Fruit fly (Drosophila melanogaster): ENCODE results near the gene CG12516.

Gene CG12516

DNA sequence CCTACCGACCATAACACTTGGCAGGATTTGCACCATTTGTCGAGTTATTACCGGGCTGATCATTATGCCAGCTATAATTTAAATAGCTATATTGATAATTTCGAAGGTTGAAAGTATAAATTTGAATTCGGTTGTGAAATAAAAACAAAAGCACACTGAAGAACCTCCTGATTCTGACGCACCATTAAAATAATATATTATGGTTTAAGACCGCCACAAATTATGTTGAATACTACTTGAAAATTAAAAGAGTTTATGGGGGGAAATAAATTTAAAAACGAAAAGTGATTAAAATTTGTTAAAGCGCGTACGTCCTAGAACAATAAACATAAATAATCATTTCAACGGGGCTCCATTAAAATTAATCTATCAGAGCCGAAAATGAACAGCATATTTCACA, at the start of gene CG12516:
Gene CG12516, minus strand, starts transcription at position 101 of the 400 bp plus-strand sequence.
- TF ChIP-seq h (optimal IDR thresholded peaks at IDR 0.05) (no peak), ttk (optimal IDR thresholded peaks at IDR 0.05) (no peak), psq (optimal IDR thresholded peaks at IDR 0.05) (no peak), Myc (optimal IDR thresholded peaks at IDR 0.05) (no peak), Sin3A (optimal IDR thresholded peaks at IDR 0.05) (no peak), insv (optimal IDR thresholded peaks at IDR 0.05) (no peak)

DNA sequence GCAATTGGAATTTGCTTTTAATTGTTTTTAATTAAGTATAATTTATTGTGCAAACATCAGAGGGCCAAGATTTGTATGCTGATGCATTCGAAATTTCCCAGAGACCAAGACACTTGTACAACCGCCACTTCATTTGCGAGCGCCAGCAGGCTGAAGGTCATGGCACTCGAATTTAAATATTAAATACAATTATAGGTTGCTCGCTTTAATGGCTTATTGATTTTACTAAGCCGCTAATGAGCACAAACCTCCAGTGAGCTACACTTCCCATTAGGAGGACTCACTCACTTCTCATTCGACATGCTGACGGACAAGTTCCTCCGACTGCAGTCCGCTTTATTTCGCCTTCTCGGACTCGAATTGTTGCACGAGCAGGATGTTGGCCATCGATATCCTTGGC, 47.5 kb upstream of the CG12516 start, which contains the start of gene Or98b:
Gene Or98b, plus strand, starts transcription at position 301 of the 400 bp plus-strand sequence.
- TF ChIP-seq psq (optimal IDR thresholded peaks at IDR 0.05) (no peak), ttk (optimal IDR thresholded peaks at IDR 0.05) (no peak), Sin3A (optimal IDR thresholded peaks at IDR 0.05) (no peak), h (optimal IDR thresholded peaks at IDR 0.05) (no peak), Myc (optimal IDR thresholded peaks at IDR 0.05) (no peak), insv (optimal IDR thresholded peaks at IDR 0.05) (no peak)

DNA sequence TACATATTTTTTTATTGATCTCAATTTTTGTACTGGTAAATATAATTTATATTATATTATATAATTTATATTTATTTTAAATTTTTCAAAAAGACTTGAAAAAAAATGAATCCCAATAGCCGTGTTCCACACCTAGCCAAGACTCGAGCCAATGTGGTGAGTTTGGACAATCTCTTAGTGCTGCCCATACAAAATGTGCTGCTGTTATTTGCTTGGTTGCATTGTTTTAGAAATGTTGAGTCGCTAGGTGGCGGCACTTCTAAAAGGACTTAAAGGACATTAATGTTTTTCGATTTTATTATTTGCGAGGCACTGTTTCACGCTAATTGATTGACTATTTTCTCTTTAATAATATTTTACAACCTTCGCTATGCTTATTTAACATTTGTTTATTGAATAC, 40.9 kb upstream of the CG12516 start:
- TF ChIP-seq Sin3A (optimal IDR thresholded peaks at IDR 0.05) (no peak), Myc (optimal IDR thresholded peaks at IDR 0.05) (no peak), psq (optimal IDR thresholded peaks at IDR 0.05) (no peak), h (optimal IDR thresholded peaks at IDR 0.05) (no peak), ttk (optimal IDR thresholded peaks at IDR 0.05) (no peak), insv (optimal IDR thresholded peaks at IDR 0.05) (no peak)

DNA sequence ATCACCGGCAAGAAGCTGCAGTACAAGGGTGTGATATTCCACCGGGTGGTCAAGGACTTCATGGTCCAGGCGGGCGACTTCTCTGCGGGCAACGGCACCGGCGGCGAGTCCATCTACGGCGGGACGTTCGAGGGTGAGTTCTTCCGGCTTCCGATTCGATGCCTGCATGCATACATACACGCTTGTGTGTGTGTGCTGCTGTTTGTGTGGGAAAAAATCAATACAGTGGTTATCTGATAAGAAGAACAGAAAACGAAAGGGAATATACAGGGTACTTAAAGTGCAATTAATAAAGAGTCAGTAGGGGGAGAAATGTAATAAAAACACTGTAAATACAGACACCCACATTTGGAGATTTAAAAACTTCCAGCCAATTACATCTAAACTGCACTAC, 36.2 kb upstream of the CG12516 start:
- no peak for TF ChIP-seq psq (optimal IDR thresholded peaks at IDR 0.05)
- no peak for TF ChIP-seq insv (optimal IDR thresholded peaks at IDR 0.05)
- no peak for TF ChIP-seq ttk (optimal IDR thresholded peaks at IDR 0.05)
- no peak for TF ChIP-seq Myc (optimal IDR thresholded peaks at IDR 0.05)
- no peak for TF ChIP-seq h (optimal IDR thresholded peaks at IDR 0.05)
- no peak for TF ChIP-seq Sin3A (optimal IDR thresholded peaks at IDR 0.05)

DNA sequence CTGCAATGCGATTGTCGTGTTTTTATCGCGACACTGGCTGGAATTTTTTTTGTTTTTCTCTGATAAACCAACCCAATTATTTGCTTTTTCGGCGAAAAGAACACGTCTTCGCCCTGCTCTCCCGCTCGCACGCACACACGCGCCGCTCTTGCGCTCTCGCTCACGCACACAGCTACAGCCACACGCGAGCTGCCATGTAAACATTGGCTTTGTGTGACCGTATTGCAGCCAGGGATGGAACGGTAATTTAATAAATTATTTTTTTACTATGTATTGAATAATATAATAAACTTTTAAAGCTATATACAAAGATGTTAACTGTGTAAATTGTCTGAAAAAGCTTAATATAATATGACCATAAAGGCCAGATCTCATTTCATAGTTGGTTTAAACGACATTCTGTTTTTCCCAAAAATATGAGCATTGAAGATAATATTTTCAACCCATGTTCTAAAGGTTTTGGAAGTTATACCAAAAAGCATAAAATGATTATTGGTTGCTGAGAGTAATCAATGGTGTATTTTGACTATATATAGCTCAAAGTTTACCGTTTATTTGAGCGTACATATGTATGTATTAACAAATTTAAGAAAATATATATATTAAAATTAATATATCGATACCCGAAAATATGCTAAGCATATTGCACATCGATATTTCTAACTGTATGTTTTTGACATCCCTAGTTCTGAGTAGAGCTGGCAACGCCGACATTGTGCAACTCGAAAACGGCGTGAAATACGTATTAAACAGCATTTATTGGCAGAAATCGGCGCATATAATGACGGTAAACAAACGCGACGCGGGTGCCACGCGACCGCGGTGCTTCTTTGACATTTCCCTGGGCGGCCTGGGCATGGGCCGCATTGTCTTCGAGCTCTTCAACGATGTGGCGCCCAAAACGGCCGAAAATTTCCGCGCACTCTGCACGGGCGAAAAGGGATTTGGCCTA, 35.5 kb upstream of the CG12516 start, which contains the start of the genes Gfat2 and Moca-cyp:
Gene Gfat2, minus strand, starts transcription at position 112 of the 952 bp plus-strand sequence.
Gene Moca-cyp, plus strand, starts transcription at position 681 of the 952 bp plus-strand sequence.
- TF ChIP-seq Sin3A (optimal IDR thresholded peaks at IDR 0.05) (no peak), Myc (optimal IDR thresholded peaks at IDR 0.05) (no peak), insv (optimal IDR thresholded peaks at IDR 0.05) (no peak), psq (optimal IDR thresholded peaks at IDR 0.05) (no peak), h (optimal IDR thresholded peaks at IDR 0.05) (no peak), ttk (optimal IDR thresholded peaks at IDR 0.05) (no peak)

DNA sequence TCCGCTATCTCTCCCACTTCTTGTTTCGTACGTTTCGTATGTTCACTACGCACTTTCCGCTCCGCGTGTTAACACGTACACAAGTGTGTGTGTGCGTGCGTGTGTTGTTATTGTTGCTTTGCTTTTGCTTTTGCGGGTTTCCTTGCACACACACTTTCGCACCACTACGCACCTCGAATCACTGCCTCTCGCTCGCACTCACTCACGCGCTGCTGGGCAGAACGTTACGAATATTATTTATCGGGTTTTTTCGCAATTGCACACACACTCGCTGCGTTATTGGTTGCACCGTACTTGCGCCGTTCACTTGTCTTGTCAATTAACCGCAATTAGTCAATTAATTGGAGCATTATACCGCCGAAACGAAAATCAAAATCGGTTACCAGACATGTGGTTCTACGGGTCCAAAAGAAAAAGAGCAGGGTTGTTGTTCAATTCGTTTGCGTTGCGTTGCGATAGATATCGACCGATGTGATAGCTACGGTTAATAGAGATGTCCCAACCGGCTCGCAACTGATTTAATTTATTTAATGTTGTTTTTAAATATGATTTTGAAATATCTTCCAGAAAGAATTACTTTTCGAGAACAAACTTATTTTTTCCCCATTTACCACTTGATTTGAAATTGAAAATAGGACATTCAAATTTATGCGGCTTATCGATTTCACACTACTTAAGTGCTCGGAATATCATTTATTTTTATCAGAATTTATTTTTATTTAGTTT, 31.8 kb upstream of the CG12516 start, which contains the start of gene larp:
Gene larp, minus strand, starts transcription at position 395 of the 726 bp plus-strand sequence.
- no peak for TF ChIP-seq Myc (optimal IDR thresholded peaks at IDR 0.05)
- no peak for TF ChIP-seq psq (optimal IDR thresholded peaks at IDR 0.05)

DNA sequence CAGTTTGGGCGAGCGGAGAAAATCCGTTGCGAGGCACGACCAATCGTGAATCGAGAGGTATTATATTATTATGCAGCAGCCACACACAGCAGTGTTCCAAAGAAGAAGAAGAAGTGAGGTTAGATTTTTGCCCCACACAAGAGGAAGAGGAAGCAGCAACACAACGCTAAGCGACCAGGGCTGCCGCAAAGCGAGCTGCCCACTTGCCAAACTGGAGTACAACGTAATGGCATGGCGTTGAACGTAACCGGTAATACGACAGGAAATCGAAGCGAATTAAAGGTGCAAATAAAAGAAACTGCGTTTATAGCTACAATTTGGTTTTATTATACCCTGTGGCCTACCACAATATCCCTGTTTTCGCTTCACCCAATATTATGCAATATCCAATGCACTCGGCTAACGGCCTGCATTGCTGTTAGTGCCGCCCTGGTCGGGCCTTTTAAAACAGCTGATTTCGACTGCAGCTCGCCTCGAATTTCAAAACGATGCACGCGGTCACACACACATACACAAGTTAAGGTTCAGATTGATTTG, 31.1 kb upstream of the CG12516 start:
- TF ChIP-seq insv (optimal IDR thresholded peaks at IDR 0.05) (no peak), ttk (optimal IDR thresholded peaks at IDR 0.05) (no peak), Myc (optimal IDR thresholded peaks at IDR 0.05) (no peak), Sin3A (optimal IDR thresholded peaks at IDR 0.05) (no peak)

DNA sequence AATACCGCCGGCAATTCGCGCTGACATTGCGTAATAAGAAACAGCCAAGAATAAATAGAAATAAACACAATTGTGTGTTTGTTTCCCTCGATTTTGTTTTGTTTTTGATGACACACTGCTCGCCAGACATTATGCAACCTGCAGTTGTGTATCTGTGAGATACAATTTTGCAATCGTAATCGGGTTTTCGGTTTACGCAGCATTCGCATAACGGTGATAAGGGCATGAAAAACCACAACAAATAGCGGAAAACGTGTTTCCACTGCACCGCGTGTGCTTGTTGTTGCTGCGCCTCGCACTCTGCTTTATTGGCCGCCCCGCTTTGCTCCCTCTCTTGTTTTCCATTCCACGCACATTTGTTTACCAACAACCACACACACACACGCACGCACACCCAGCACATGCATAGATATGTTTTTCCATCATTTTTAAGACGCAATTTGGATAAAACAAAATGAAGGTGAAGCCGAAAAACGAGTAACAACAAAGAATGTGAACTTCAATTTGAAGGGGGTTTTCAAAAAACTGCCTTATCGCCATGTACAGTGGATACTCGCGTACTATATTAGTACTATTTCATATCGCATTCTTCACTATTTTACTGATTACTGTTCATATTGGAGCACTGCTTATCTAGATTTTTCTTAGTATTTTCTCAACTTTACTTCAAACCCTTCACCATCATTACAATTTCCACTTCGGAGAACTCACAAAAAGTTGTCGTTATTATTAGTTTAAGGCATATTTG, 28.4 kb upstream of the CG12516 start:
- TF ChIP-seq psq (optimal IDR thresholded peaks at IDR 0.05) (peak; percentile 66), ttk (optimal IDR thresholded peaks at IDR 0.05) (no peak)

DNA sequence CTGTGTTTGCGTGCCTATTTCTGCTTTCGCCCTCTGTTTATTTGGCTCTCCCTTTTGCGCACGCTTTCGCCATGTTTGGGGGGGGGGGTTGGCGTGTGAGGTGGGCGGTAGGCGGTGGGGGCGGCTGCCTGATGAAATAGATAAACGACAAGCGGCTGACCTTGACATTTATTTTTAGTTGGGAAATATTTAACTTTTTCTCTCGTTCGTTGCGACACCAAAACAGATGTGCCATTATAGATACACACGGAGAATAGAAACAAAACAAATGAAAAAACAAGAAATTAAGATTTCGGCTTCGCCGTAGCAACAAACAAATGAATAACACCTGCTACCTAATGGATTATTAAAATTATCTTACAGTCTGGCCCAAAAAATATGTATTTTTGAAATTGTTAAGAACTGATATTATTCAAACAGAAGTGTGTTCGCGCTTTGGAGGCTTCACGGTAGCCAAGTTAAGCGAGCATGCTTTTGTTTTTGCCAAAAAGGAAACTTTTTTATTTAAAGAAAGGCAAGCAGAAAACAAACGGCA, 27.8 kb upstream of the CG12516 start:
- no peak for TF ChIP-seq h (optimal IDR thresholded peaks at IDR 0.05)
- TF ChIP-seq Sin3A (optimal IDR thresholded peaks at IDR 0.05) = no peak
- no peak for TF ChIP-seq Myc (optimal IDR thresholded peaks at IDR 0.05)
- TF ChIP-seq insv (optimal IDR thresholded peaks at IDR 0.05) = no peak
- TF ChIP-seq ttk (optimal IDR thresholded peaks at IDR 0.05) = no peak
- no peak for TF ChIP-seq psq (optimal IDR thresholded peaks at IDR 0.05)

DNA sequence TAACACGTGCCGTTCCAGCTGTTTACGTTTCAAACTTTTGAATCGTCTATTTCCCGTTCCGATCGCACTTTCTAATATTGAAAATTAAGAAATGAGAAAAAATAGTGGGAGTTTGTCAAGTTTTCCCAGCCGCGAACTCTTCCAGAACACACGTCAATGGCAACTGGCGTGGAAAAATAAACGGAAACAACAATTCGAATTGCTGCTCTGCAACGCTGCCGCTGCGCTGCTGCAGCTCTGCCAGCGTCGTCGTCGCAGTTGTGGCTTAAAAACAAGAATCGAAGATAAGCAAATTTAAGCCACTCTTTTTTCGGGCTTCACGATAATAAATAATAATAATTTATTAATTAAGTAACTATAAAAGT, 26.7 kb upstream of the CG12516 start:
- no peak for TF ChIP-seq psq (optimal IDR thresholded peaks at IDR 0.05)
- no peak for TF ChIP-seq ttk (optimal IDR thresholded peaks at IDR 0.05)
- TF ChIP-seq Myc (optimal IDR thresholded peaks at IDR 0.05) = no peak
- TF ChIP-seq Sin3A (optimal IDR thresholded peaks at IDR 0.05) = no peak
- TF ChIP-seq h (optimal IDR thresholded peaks at IDR 0.05) = no peak
- no peak for TF ChIP-seq insv (optimal IDR thresholded peaks at IDR 0.05)
